Worm (Caenorhabditis elegans) whole organism, late embryonic: Measurements from ENCODE around the gene fbxa-158.

Experiments
- ama-1 ChIP-seq: fragments of 150-350 bp; optimal IDR thresholded peaks from 2 replicates; lab custom pipeline; 2014
- ceh-34 ChIP-seq: sonication (generic microtip); optimal IDR thresholded peaks from 2 replicates; lab custom pipeline; 2016; ENCODE audit warnings: mild to moderate bottlenecking, missing genetic modification characterization, missing compliant biosample characterization
- elt-2 ChIP-seq: sonication (generic microtip); optimal IDR thresholded peaks from 2 replicates; lab custom pipeline; 2016; ENCODE audit warnings: missing genetic modification reagents, missing genetic modification characterization, missing compliant biosample characterization
- fkh-6 ChIP-seq: sonication (generic microtip); optimal IDR thresholded peaks from 2 replicates; lab custom pipeline; 2016; ENCODE audit warnings: missing genetic modification characterization, missing compliant biosample characterization
- hlh-30 ChIP-seq: sonication (generic microtip); optimal IDR thresholded peaks from 2 replicates; lab custom pipeline; 2017; ENCODE audit warnings: antibody characterized with exemption, missing genetic modification characterization, missing compliant biosample characterization; ENCODE audit not compliant: insufficient read depth
- lim-6 ChIP-seq: sonication (generic microtip); optimal IDR thresholded peaks from 2 replicates; lab custom pipeline; 2016; ENCODE audit warnings: missing genetic modification characterization, missing compliant biosample characterization
- mec-3 ChIP-seq: sonication (generic microtip); optimal IDR thresholded peaks from 2 replicates; lab custom pipeline; 2016; ENCODE audit warnings: borderline replicate concordance, missing genetic modification characterization, missing compliant biosample characterization
- nhr-11 ChIP-seq: fragments of 150-350 bp; optimal IDR thresholded peaks from 2 replicates; lab custom pipeline; 2014; ENCODE audit warnings: missing biosample characterization, missing genetic modification characterization
- npax-4 ChIP-seq: sonication (generic microtip); optimal IDR thresholded peaks from 2 replicates; lab custom pipeline; 2016; ENCODE audit warnings: missing genetic modification characterization, missing compliant biosample characterization
- pag-3 ChIP-seq: sonication (generic microtip); optimal IDR thresholded peaks from 2 replicates; lab custom pipeline; 2016; ENCODE audit warnings: missing compliant biosample characterization, missing genetic modification characterization, borderline replicate concordance
- ref-2 ChIP-seq: sonication (generic microtip); optimal IDR thresholded peaks from 2 replicates; lab custom pipeline; 2016; ENCODE audit warnings: missing genetic modification characterization, missing compliant biosample characterization
- tbx-7 ChIP-seq: sonication (generic microtip); optimal IDR thresholded peaks from 2 replicates; lab custom pipeline; 2016; ENCODE audit warnings: missing genotype, missing genetic modification characterization, missing compliant biosample characterization
- ttx-3 ChIP-seq: sonication (generic microtip); optimal IDR thresholded peaks from 2 replicates; lab custom pipeline; 2016; ENCODE audit warnings: missing genetic modification reagents, missing genetic modification characterization, missing compliant biosample characterization
- unc-55 ChIP-seq: sonication (generic microtip); optimal IDR thresholded peaks from 2 replicates; lab custom pipeline; 2017; ENCODE audit warnings: missing biosample characterization, missing genetic modification reagents, missing genetic modification characterization

DNA sequence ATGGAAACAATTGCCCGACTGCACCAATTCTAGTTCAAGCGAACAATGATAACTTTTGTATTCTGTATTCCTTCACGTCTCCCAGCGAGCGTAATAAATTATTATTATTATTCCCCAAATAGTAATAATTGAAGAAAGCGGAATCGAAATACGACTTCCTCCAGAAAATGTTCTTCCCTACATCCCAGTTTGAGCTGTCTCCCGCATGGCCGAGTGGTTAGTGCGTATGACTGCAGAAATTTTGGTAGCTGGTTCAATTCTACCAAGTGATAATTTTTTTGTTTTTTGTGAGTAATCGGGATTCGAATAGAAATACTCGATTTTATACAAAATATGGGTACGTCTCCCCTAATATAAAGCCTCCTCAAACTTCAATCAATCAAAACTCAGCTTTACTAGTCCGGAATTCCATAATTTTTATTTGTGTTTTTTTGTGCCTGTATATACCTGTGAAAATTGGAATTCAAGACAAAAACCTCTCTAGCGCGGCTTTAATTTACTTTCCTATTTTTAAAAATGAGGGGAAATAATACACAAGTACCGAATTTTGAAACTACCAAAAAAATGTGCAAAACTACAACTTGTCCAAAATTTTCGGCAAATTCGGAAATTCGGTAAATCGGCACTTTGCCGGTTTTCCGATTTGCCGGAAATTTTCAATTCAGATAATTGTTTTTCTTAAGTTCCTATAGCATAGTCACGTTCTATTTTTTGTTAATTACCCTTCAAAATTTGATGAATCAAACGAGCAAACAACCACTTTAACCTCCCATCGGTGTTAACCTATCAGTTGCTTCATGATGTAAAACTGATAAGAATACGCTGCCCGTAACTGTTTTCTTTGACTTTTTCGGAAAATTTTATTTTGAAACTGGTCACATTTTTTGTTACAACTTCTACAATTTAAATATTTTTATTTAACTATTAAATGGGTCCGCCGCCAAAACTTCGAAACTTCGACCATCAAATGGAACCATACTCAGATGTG, 23.7 kb downstream of the fbxa-158 start, which contains the start of gene bath-46:
- TF ChIP-seq unc-55 (no peak), tbx-7 (tag; lab: Kevin White, UChicago) (no peak), pag-3 (tag; lab: Kevin White, UChicago) (no peak), lim-6 (tag; lab: Kevin White, UChicago) (no peak), npax-4 (tag; lab: Kevin White, UChicago) (no peak), fkh-6 (tag; lab: Kevin White, UChicago) (no peak), elt-2 (tag; lab: Kevin White, UChicago) (no peak), ref-2 (no peak), nhr-11 (tag; lab: Kevin White, UChicago) (no peak), ama-1 (no peak), mec-3 (tag; lab: Kevin White, UChicago) (no peak), ceh-34 (no peak), ttx-3 (no peak), hlh-30 (tag; lab: Kevin White, UChicago) (no peak)
